Fruit fly (Drosophila melanogaster): ENCODE results near the gene CG11760.

Gene CG11760

dm6 chr3R:8744198-8744597 is 25.2 kb downstream of the CG11760 start:
- TF ChIP-seq Dll (optimal IDR thresholded peaks at IDR 0.05) (no peak), pan (optimal IDR thresholded peaks at IDR 0.05) (no peak), EcR (GFP tag; optimal IDR thresholded peaks at IDR 0.05) (no peak), usp (GFP tag; optimal IDR thresholded peaks at IDR 0.05) (no peak), CG8478 (optimal IDR thresholded peaks at IDR 0.05) (no peak), psq (optimal IDR thresholded peaks at IDR 0.05) (no peak)

- no peak for TF ChIP-seq psq (optimal IDR thresholded peaks at IDR 0.05)
- TF ChIP-seq EcR (GFP tag; optimal IDR thresholded peaks at IDR 0.05), result no peak
- no peak for TF ChIP-seq usp (GFP tag; optimal IDR thresholded peaks at IDR 0.05)
- no peak for TF ChIP-seq CG8478 (optimal IDR thresholded peaks at IDR 0.05)
- no peak for TF ChIP-seq Dll (optimal IDR thresholded peaks at IDR 0.05)
- TF ChIP-seq pan (optimal IDR thresholded peaks at IDR 0.05), result no peak
Measured at dm6 chr3R:8746354-8746753, 27.4 kb downstream of the CG11760 start.

- TF ChIP-seq CG8478 (optimal IDR thresholded peaks at IDR 0.05), result no peak
Measured at dm6 chr3R:8747134-8747870, 28.3 kb downstream of the CG11760 start, which contains the start of the genes CG9801 and Nasp. TSS of gene CG9801 (minus strand) at chr3R:8747675. TSS of gene Nasp (plus strand) at chr3R:8747798.

DNA sequence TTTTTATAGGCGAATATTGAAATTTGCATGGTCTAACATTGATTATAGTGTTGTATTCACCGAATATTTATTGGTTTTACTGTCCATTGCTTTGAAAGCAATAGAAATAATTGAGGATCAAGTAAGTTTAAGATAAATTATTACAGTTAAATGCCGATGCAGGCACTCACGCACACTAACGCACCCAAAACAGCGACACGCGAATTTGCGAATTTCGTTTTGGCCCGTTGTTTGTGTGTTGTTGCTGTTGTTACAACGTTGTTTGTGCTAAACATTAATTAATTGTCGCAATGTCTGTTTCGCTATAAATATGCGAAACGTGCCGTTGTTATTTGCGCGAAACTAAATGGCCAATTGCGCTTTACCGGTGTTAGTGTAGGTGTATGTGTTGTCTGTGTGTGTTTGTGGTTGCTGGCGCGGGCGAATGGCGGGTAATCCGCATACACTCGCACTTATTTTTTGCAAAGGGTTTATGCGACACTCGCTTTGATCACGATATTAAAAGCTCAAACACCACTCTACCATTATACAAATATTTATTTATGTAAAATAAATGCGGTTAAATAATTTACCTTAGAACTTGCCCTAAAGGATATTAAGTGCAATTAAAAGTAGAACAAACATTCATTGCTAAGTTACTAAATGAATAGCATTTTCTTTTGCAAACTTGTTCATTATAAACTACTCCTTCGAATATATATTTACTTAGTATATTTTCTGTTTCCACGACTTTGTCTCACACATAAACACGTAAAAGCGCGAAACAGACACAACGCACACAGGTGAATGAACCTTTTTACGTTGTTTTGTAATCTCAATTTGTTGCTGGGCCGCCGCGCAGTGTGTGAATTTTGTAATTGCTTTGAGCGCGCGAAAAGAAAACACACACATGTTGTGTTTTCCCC is 29.1 kb downstream of the CG11760 start:
- no peak for TF ChIP-seq psq (optimal IDR thresholded peaks at IDR 0.05)
- TF ChIP-seq Dll (optimal IDR thresholded peaks at IDR 0.05), result no peak
- TF ChIP-seq EcR (GFP tag; optimal IDR thresholded peaks at IDR 0.05), result peak; percentile 66 to 75

DNA sequence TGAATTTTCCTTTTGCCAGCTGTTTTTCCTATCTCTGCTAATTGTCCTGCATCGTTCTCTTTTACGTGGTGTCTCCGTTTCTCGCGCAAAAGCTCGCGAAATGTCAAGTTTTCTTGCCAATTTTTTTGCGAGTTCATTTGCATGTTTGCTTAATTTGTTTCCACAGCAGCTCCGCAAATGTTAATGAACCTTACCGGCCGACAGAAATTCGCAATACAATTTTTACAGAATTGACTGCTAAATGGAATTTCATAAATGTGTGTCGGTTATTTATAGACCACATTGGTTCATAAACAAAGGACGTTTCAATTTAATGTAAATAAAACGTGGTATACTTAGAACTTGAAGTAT is 29.8 kb downstream of the CG11760 start:
- TF ChIP-seq psq (optimal IDR thresholded peaks at IDR 0.05), result no peak
- TF ChIP-seq usp (GFP tag; optimal IDR thresholded peaks at IDR 0.05), result no peak
- no peak for TF ChIP-seq CG8478 (optimal IDR thresholded peaks at IDR 0.05)
- no peak for TF ChIP-seq EcR (GFP tag; optimal IDR thresholded peaks at IDR 0.05)
- TF ChIP-seq pan (optimal IDR thresholded peaks at IDR 0.05), result no peak
- no peak for TF ChIP-seq Dll (optimal IDR thresholded peaks at IDR 0.05)

dm6 chr3R:8767998-8768397 is 49.0 kb downstream of the CG11760 start, which contains the start of the genes CG34135 and CG11768:
TSS of gene CG34135 (minus strand) at chr3R:8768191.
TSS of gene CG11768 (minus strand) at chr3R:8768200.
- TF ChIP-seq usp (GFP tag; optimal IDR thresholded peaks at IDR 0.05) (no peak), EcR (GFP tag; optimal IDR thresholded peaks at IDR 0.05) (no peak), psq (optimal IDR thresholded peaks at IDR 0.05) (no peak), CG8478 (optimal IDR thresholded peaks at IDR 0.05) (no peak), Dll (optimal IDR thresholded peaks at IDR 0.05) (no peak), pan (optimal IDR thresholded peaks at IDR 0.05) (no peak)

DNA sequence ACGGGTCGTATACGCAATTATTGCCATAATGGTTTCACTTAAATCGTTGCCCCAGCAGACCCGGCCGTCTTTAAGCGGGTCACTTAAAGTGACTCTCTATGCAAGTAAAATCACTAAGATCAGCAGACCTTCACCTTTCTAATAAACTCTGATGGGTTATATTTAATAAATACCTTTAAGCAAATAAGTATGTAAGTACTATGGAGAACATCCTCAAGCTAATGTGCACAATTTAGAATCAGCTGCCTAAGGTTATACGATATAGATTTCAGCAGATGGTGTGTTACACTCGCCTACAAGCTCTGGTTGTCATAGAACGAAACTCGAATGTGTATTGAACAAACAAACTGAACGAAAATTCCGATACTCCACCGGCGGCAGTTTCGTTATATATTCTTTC is 50.1 kb downstream of the CG11760 start, which contains the start of gene CG8236:
TSS of gene CG8236 (plus strand) at position 301 of the 400 bp plus-strand sequence.
- TF ChIP-seq Dll (optimal IDR thresholded peaks at IDR 0.05) (no peak), usp (GFP tag; optimal IDR thresholded peaks at IDR 0.05) (no peak), pan (optimal IDR thresholded peaks at IDR 0.05) (no peak), CG8478 (optimal IDR thresholded peaks at IDR 0.05) (no peak), EcR (GFP tag; optimal IDR thresholded peaks at IDR 0.05) (no peak), psq (optimal IDR thresholded peaks at IDR 0.05) (no peak)

Data from whole organism.